Worm (Caenorhabditis elegans) whole organism, L2 larva: Measurements from ENCODE around the gene trpp-3.
A peak's percentile ranks its signal among the peaks of the same experiment; 100 is the strongest.

Experiments used
- C34F6.9 ChIP-seq: fragments of 150-350 bp; optimal IDR thresholded peaks from 2 replicates; lab custom pipeline; 2014; ENCODE audit warnings: missing biosample characterization, missing genetic modification characterization
- F13H6.1 ChIP-seq: sonication (generic microtip); optimal IDR thresholded peaks from 2 replicates; lab custom pipeline; 2016; ENCODE audit warnings: missing genetic modification characterization, missing compliant biosample characterization
- ZK546.5 ChIP-seq: sonication (generic microtip); optimal IDR thresholded peaks from 2 replicates; lab custom pipeline; 2017; ENCODE audit warnings: missing biosample characterization, missing genetic modification characterization
- alr-1 ChIP-seq: fragments of 150-350 bp; optimal IDR thresholded peaks from 2 replicates; lab custom pipeline; 2014; ENCODE audit warnings: missing biosample characterization, missing genetic modification characterization
- ama-1 ChIP-seq: fragments of 150-350 bp; optimal IDR thresholded peaks from 2 replicates; lab custom pipeline; 2018; ENCODE audit warnings: inconsistent platforms
- ceh-82 ChIP-seq: fragments of 150-350 bp; optimal IDR thresholded peaks from 2 replicates; lab custom pipeline; 2014; ENCODE audit warnings: missing biosample characterization, missing genetic modification characterization
- crh-2 ChIP-seq: sonication (generic microtip); optimal IDR thresholded peaks from 2 replicates; lab custom pipeline; 2017; ENCODE audit warnings: missing biosample characterization, missing genetic modification characterization
- egl-27 ChIP-seq: sonication (generic microtip); optimal IDR thresholded peaks from 3 replicates; lab custom pipeline; 2017; ENCODE audit warnings: missing biosample characterization, missing genetic modification reagents, missing genetic modification characterization
- elt-1 ChIP-seq: fragments of 150-350 bp; optimal IDR thresholded peaks from 2 replicates; lab custom pipeline; 2014; ENCODE audit warnings: missing biosample characterization, missing genetic modification characterization
- elt-3 ChIP-seq: sonication (generic microtip); optimal IDR thresholded peaks from 2 replicates; lab custom pipeline; 2017; ENCODE audit warnings: missing biosample characterization, missing genetic modification characterization
- fos-1 ChIP-seq: fragments of 150-350 bp; optimal IDR thresholded peaks from 2 replicates; lab custom pipeline; 2014; ENCODE audit warnings: missing biosample characterization, missing genetic modification characterization
- lin-11 ChIP-seq: fragments of 150-350 bp; sonication (generic microtip); optimal IDR thresholded peaks from 2 replicates; lab custom pipeline; 2014; ENCODE audit warnings: missing biosample characterization, missing genetic modification characterization, inconsistent platforms, mixed read lengths
- lin-13 ChIP-seq: fragments of 150-350 bp; optimal IDR thresholded peaks from 2 replicates; lab custom pipeline; 2014; ENCODE audit warnings: missing biosample characterization, missing genetic modification reagents, missing genetic modification characterization
- lin-39 ChIP-seq: fragments of 150-350 bp; optimal IDR thresholded peaks from 2 replicates; lab custom pipeline; 2014; ENCODE audit warnings: missing biosample characterization, missing genetic modification reagents, missing genetic modification characterization
- mab-5 ChIP-seq: fragments of 150-350 bp; optimal IDR thresholded peaks from 2 replicates; lab custom pipeline; 2014; ENCODE audit warnings: missing biosample characterization, missing genetic modification characterization
- mbf-1 ChIP-seq: sonication (generic microtip); optimal IDR thresholded peaks from 2 replicates; lab custom pipeline; 2017; ENCODE audit warnings: missing biosample characterization, missing genetic modification characterization
- nhr-10 ChIP-seq: sonication (generic microtip); optimal IDR thresholded peaks from 2 replicates; lab custom pipeline; 2017; ENCODE audit warnings: missing biosample characterization, missing genetic modification characterization
- nhr-129 ChIP-seq: fragments of 150-350 bp; optimal IDR thresholded peaks from 2 replicates; lab custom pipeline; 2014; ENCODE audit warnings: missing biosample characterization, missing genetic modification characterization
- nhr-23 ChIP-seq: fragments of 150-350 bp; optimal IDR thresholded peaks from 2 replicates; lab custom pipeline; 2014; ENCODE audit warnings: missing biosample characterization, missing genetic modification reagents, missing genetic modification characterization
- nhr-237 ChIP-seq: fragments of 150-350 bp; optimal IDR thresholded peaks from 2 replicates; lab custom pipeline; 2014; ENCODE audit warnings: missing biosample characterization, missing genetic modification characterization
- nhr-6 ChIP-seq: fragments of 150-350 bp; optimal IDR thresholded peaks from 2 replicates; lab custom pipeline; 2014; ENCODE audit warnings: missing biosample characterization, missing genetic modification characterization
- nhr-77 ChIP-seq: fragments of 150-350 bp; optimal IDR thresholded peaks from 2 replicates; lab custom pipeline; 2014; ENCODE audit warnings: missing biosample characterization, missing genetic modification characterization
- peb-1 ChIP-seq: fragments of 150-350 bp; optimal IDR thresholded peaks from 2 replicates; lab custom pipeline; 2014; ENCODE audit warnings: missing biosample characterization, missing genetic modification characterization
- sem-4 ChIP-seq: fragments of 150-350 bp; optimal IDR thresholded peaks from 2 replicates; lab custom pipeline; 2014; ENCODE audit warnings: missing biosample characterization, missing genetic modification reagents, missing genetic modification characterization
- skn-1 ChIP-seq: sonication (generic microtip); optimal IDR thresholded peaks from 2 replicates; lab custom pipeline; 2017; ENCODE audit warnings: missing biosample characterization, missing genetic modification characterization
- sma-3 ChIP-seq: sonication (generic microtip); optimal IDR thresholded peaks from 2 replicates; lab custom pipeline; 2016; ENCODE audit warnings: missing genetic modification reagents, missing genetic modification characterization, missing compliant biosample characterization
- sma-9 ChIP-seq, 2 experiments: fragments of 150-350 bp in 1 of 2; sonication (generic microtip) in 1 of 2; optimal IDR thresholded peaks; 2 replicates each; lab custom pipeline; 2014 to 2016; ENCODE audit warnings: missing genetic modification characterization in 2 of 2, mild to moderate bottlenecking in 1 of 2, missing biosample characterization in 1 of 2, missing compliant biosample characterization in 1 of 2, missing genetic modification reagents in 1 of 2, moderate library complexity in 1 of 2
- snpc-4 ChIP-seq: fragments of 150-350 bp; optimal IDR thresholded peaks from 2 replicates; lab custom pipeline; 2014; ENCODE audit warnings: missing biosample characterization, missing genetic modification characterization
- unc-39 ChIP-seq: fragments of 150-350 bp; optimal IDR thresholded peaks from 2 replicates; lab custom pipeline; 2014; ENCODE audit warnings: missing biosample characterization, missing genetic modification characterization
- unc-55 ChIP-seq: fragments of 150-350 bp; sonication (generic microtip); optimal IDR thresholded peaks from 3 replicates; lab custom pipeline; 2014; ENCODE audit warnings: missing biosample characterization, missing genetic modification reagents, missing genetic modification characterization
- ztf-1 ChIP-seq: fragments of 200-800 bp; sonication (Bioruptor generic); conservative IDR thresholded peaks from 2 replicates; pipeline ENCODE4 v1.3.6; 2022; ENCODE audit warnings: missing genetic modification characterization, missing compliant biosample characterization
- ztf-4 ChIP-seq: fragments of 150-350 bp; optimal IDR thresholded peaks from 2 replicates; lab custom pipeline; 2014; ENCODE audit warnings: missing biosample characterization, missing genetic modification characterization

The trpp-3 gene

ce11 chrIII:9509764-9510370 lies 15.5 kb upstream of the trpp-3 start (continued):
- TF ChIP-seq skn-1 (tag; lab: Kevin White, UChicago): no peak
- no peak for TF ChIP-seq sma-9 (GFP tag; optimal IDR thresholded peaks at IDR 0.05; lab: Kevin White, UChicago)
- no peak for TF ChIP-seq sma-9 (tag; optimal IDR thresholded peaks at IDR 0.05; lab: Kevin White, UChicago)
- TF ChIP-seq ama-1: peak; percentile 39
- TF ChIP-seq fos-1: no peak
- TF ChIP-seq elt-1: no peak
- TF ChIP-seq elt-3: no peak
- no peak for TF ChIP-seq lin-11 (tag; lab: Kevin White, UChicago)
- no peak for TF ChIP-seq unc-39 (tag; lab: Kevin White, UChicago)
- peak; percentile 37 for TF ChIP-seq F13H6.1 (tag; lab: Kevin White, UChicago)
- no peak for TF ChIP-seq snpc-4 (tag; lab: Kevin White, UChicago)
- TF ChIP-seq mbf-1 (tag; lab: Kevin White, UChicago): no peak
- no peak for TF ChIP-seq ztf-1 (GFP tag; lab: Robert Waterston, UW)
- TF ChIP-seq nhr-77 (tag; lab: Kevin White, UChicago): no peak
- TF ChIP-seq sem-4 (tag; lab: Kevin White, UChicago): no peak
- no peak for TF ChIP-seq ceh-82 (tag; lab: Kevin White, UChicago)
- TF ChIP-seq, all 48 proteins: peak for 12

- TF ChIP-seq nhr-23 (tag; lab: Kevin White, UChicago) (no peak), elt-3 (no peak), nhr-77 (tag; lab: Kevin White, UChicago) (no peak), unc-55 (GFP tag; lab: Kevin White, UChicago) (peak; percentile 30), peb-1 (tag; lab: Kevin White, UChicago) (no peak), C34F6.9 (peak; percentile 53), ztf-4 (tag; lab: Kevin White, UChicago) (no peak), nhr-237 (tag; lab: Kevin White, UChicago) (no peak), sem-4 (tag; lab: Kevin White, UChicago) (no peak)
Measured at ce11 chrIII:9511055-9511520, 14.3 kb upstream of the trpp-3 start, which contains the start of gene F55H2.5. F55H2.5 (plus strand) TSS chrIII:9511470.

- no peak for TF ChIP-seq unc-39 (tag; lab: Kevin White, UChicago)
- no peak for TF ChIP-seq elt-3
- TF ChIP-seq sma-3 (GFP tag; lab: Kevin White, UChicago): no peak
- TF ChIP-seq alr-1 (tag; lab: Kevin White, UChicago): no peak
- TF ChIP-seq lin-11 (tag; lab: Kevin White, UChicago): no peak
- no peak for TF ChIP-seq snpc-4 (tag; lab: Kevin White, UChicago)
- no peak for TF ChIP-seq C34F6.9
- no peak for TF ChIP-seq ZK546.5
- no peak for TF ChIP-seq fos-1
Measured at ce11 chrIII:9511660-9512059, 13.7 kb upstream of the trpp-3 start.

- TF ChIP-seq nhr-6: no peak
- TF ChIP-seq ZK546.5: no peak
- TF ChIP-seq elt-1: no peak
- TF ChIP-seq nhr-10 (tag; lab: Kevin White, UChicago): no peak
- TF ChIP-seq mab-5 (tag; lab: Kevin White, UChicago): no peak
- TF ChIP-seq, all 48 proteins: peak for 0
Measured at ce11 chrIII:9513006-9513405, 12.3 kb upstream of the trpp-3 start.

- no peak for TF ChIP-seq unc-39 (tag; lab: Kevin White, UChicago)
- TF ChIP-seq egl-27: no peak
- no peak for TF ChIP-seq mab-5 (tag; lab: Kevin White, UChicago)
- no peak for TF ChIP-seq crh-2
- no peak for TF ChIP-seq lin-39
- TF ChIP-seq lin-13 (GFP tag; lab: Kevin White, UChicago): no peak
- no peak for TF ChIP-seq alr-1 (tag; lab: Kevin White, UChicago)
- no peak for TF ChIP-seq unc-55 (GFP tag; lab: Kevin White, UChicago)
- no peak for TF ChIP-seq elt-3
- no peak for TF ChIP-seq fos-1
- no peak for TF ChIP-seq nhr-6
- no peak for TF ChIP-seq sma-9 (GFP tag; optimal IDR thresholded peaks at IDR 0.05; lab: Kevin White, UChicago)
- TF ChIP-seq sma-9 (tag; optimal IDR thresholded peaks at IDR 0.05; lab: Kevin White, UChicago): no peak
Measured at ce11 chrIII:9513569-9513968, 11.8 kb upstream of the trpp-3 start, which contains the start of gene F55H2.8. F55H2.8 (plus strand) TSS chrIII:9513869.

- no peak for TF ChIP-seq nhr-129 (tag; lab: Kevin White, UChicago)
- TF ChIP-seq ztf-1 (GFP tag; lab: Robert Waterston, UW): no peak
Measured at ce11 chrIII:9516148-9516547, 9.2 kb upstream of the trpp-3 start, which contains the start of gene F55H2.7. F55H2.7 (minus strand) TSS chrIII:9516248.
